ENCODE assay signal across 1 fruit fly cellular context in the genomic region with DNA sequence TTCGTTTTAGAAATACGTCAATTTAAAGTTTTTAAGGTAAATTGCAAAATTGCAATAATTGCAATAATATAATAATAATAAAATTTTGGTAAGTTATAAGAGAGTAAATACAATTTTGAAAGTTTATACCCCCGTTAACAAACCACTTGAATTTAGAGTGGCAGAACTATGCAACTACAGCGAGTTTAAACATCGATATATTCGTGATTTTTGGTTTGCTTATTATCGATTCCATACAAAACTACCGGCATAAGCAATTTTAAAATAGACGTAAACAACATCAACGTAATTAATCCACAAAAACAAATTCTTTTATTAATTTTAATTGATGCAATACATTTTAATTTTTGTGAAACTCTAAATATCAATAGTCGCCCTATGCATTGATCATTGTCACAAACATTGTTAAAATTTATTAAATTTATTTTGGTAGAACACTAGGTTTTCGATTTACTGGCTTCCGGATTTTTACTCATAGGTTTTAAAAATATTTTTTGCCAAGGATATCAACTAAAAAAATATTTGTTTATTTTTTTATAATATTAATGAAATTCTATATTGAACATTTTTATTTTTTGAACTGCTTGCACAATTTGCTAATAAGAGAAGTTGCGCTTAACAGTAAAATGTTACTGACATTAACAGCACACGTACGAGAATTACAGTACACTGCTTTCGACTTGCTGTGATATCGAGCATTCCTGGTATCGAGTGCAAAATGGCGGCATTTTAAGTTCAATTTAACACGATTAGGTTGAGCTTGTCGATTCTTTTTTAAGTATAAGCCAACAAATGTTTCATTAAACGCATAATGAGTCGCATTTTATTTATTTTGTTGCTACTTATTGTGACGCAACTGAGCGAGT.
A peak's percentile ranks its signal among the peaks of the same experiment; 100 is the strongest.
TF ChIP-seq lines count a peak whose summit lies in the region.

A gene (plus strand): TSS at position 695 of the 866 bp plus-strand sequence.

TF ChIP-seq in whole organism, embryonic, 481 proteins besides CTCF, POLR2A, EP300 and RAD21 (continued from another document):
- no peak for TF ChIP-seq CG8290 (GFP tag; optimal IDR thresholded peaks at IDR 0.05; lab: Kevin White, UChicago)
- peak in 1 of 2 experiments; percentile 28 for TF ChIP-seq CG8290 (tag; optimal IDR thresholded peaks at IDR 0.05; lab: Kevin White, UChicago)
- TF ChIP-seq CG31441 (GFP tag; IDR thresholded peaks at IDR 0.05; lab: Robert Waterston, UW), result 0 out of 2 replicates have a peak, but pooled peaks have one; percentile 18
- peak; percentile 8; the same call in 1 of the 2 replicates for TF ChIP-seq ato (GFP tag; IDR thresholded peaks at IDR 0.05; lab: Robert Waterston, UW; ENCODE audit: partially characterized antibody)
- TF ChIP-seq CG6791 (GFP tag; IDR thresholded peaks at IDR 0.05; lab: Robert Waterston, UW; ENCODE audit: partially characterized antibody), result peak; percentile 52; the same call in 2 of the 3 replicates
- TF ChIP-seq Bgb (GFP tag; IDR thresholded peaks at IDR 0.05; lab: Robert Waterston, UW; ENCODE audit: partially characterized antibody), result peak; percentile 3; the same call in 1 of the 2 replicates
- TF ChIP-seq Sox100B (GFP tag; optimal IDR thresholded peaks at IDR 0.05; lab: Kevin White, UChicago), result peak; percentile 8
- no peak for TF ChIP-seq mam (GFP tag; optimal IDR thresholded peaks at IDR 0.05; lab: Kevin White, UChicago)
- peak; percentile 16 for TF ChIP-seq Med (GFP tag; lab: Kevin White, UChicago)
- peak; percentile 87 for TF ChIP-seq E2f2 (GFP tag; IDR thresholded peaks at IDR 0.05; lab: Robert Waterston, UW)
- TF ChIP-seq ewg (GFP tag; optimal IDR thresholded peaks at IDR 0.05; lab: Kevin White, UChicago), result no peak
- TF ChIP-seq CG12659 (GFP tag; optimal IDR thresholded peaks at IDR 0.05; lab: Kevin White, UChicago), result peak; percentile 23
- no peak for TF ChIP-seq fd96Cb (tag; optimal IDR thresholded peaks at IDR 0.05; lab: Kevin White, UChicago)
- peak; percentile 70 for TF ChIP-seq CG12155 (GFP tag; optimal IDR thresholded peaks at IDR 0.05; lab: Kevin White, UChicago)
- peak; percentile 5 for TF ChIP-seq Lhr (GFP tag; optimal IDR thresholded peaks at IDR 0.05; lab: Kevin White, UChicago)
- TF ChIP-seq Dp (GFP tag; optimal IDR thresholded peaks at IDR 0.05; lab: Kevin White, UChicago), result peak; percentile 82
- TF ChIP-seq bbx (GFP tag; IDR thresholded peaks at IDR 0.05; lab: Robert Waterston, UW; ENCODE audit: partially characterized antibody), result peak; percentile 22
- peak; percentile 70 for TF ChIP-seq Dref (GFP tag; IDR thresholded peaks at IDR 0.05; lab: Robert Waterston, UW)
- no peak for TF ChIP-seq br (optimal IDR thresholded peaks at IDR 0.05; lab: Kevin White, UChicago)
- peak; percentile 27 for TF ChIP-seq CG15601 (tag; optimal IDR thresholded peaks at IDR 0.05; lab: Kevin White, UChicago)
